Worm (Caenorhabditis elegans) whole organism, mixed stage, embryonic: ENCODE results near the gene Y57G11C.1130.

ENCODE experiments used
- nhr-28 ChIP-seq: fragments of 150-350 bp; optimal IDR thresholded peaks from 2 replicates; lab custom pipeline; 2014; ENCODE audit warnings: missing biosample characterization, missing genetic modification characterization
- unc-62 ChIP-seq: fragments of 150-350 bp; optimal IDR thresholded peaks from 2 replicates; lab custom pipeline; 2014; ENCODE audit warnings: missing biosample characterization, missing genetic modification reagents, missing genetic modification characterization

DNA sequence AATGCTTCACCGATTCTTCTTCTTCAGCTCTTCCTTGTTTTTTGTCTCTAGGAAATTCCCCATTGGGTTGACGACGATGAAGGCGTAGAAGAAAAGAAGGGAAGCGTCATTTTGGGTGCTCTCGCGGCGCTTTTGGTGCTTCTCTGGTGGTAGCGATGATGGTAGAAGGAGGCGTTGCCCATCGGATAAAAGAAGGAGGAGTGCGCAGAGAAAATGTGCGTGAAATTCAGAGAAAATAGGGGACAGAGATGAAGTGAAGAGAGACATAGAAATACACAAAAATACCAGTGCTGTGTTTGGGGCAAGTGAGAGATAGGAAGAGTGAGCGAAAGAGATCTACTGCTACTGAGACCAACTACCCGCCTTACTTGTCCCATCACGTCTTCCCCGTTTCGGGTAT, 24.6 kb downstream of the Y57G11C.1130 start, which contains the start of gene oig-5:
- TF ChIP-seq unc-62 (GFP tag; lab: Kevin White, UChicago) (no peak), nhr-28 (tag; lab: Kevin White, UChicago) (no peak)
